Fruit fly (Drosophila melanogaster) whole organism, embryonic: Measurements from ENCODE around the gene CG11617.
A peak's percentile ranks its signal among the peaks of the same experiment; 100 is the strongest.

Experiments
- B-H1 ChIP-seq: fragments of 200-800 bp; sonication (Bioruptor generic); IDR thresholded peaks from 3 replicates; pipeline ENCODE4 v1.3.6; 2022; ENCODE audit warnings: missing biosample characterization, missing genetic modification characterization
- BEAF-32 ChIP-seq: fragments of 200-800 bp; sonication (Bioruptor generic); optimal IDR thresholded peaks from 3 replicates; lab custom pipeline; 2017; ENCODE audit warnings: missing biosample characterization, missing genetic modification characterization, mild to moderate bottlenecking, moderate library complexity, missing genetic modification reagents
- Bgb ChIP-seq: fragments of 200-800 bp; sonication (Bioruptor generic); IDR thresholded peaks from 2 replicates; pipeline ENCODE4 v1.3.6; 2022; ENCODE audit warnings: missing biosample characterization, missing genetic modification characterization; ENCODE audit not compliant: partially characterized antibody
- CG10431 ChIP-seq: fragments of 200-800 bp; sonication (Bioruptor generic); optimal IDR thresholded peaks from 3 replicates; lab custom pipeline; 2018; ENCODE audit warnings: missing biosample characterization, mild to moderate bottlenecking, missing genetic modification characterization
- CG11504 ChIP-seq: fragments of 200-800 bp; sonication (Bioruptor generic); optimal IDR thresholded peaks from 3 replicates; lab custom pipeline; 2019; ENCODE audit warnings: missing biosample characterization, mild to moderate bottlenecking, missing genetic modification characterization, moderate library complexity
- CG12299 ChIP-seq: fragments of 200-800 bp; sonication (Bioruptor generic); optimal IDR thresholded peaks from 2 replicates; lab custom pipeline; 2018; ENCODE audit warnings: missing biosample characterization, mild to moderate bottlenecking, missing genetic modification characterization
- CG1233 ChIP-seq: fragments of 200-800 bp; sonication (Bioruptor generic); optimal IDR thresholded peaks from 4 replicates; lab custom pipeline; 2018; ENCODE audit warnings: missing biosample characterization, mild to moderate bottlenecking, missing genetic modification characterization
- CG12659 ChIP-seq: fragments of 200-800 bp; sonication (Bioruptor generic); optimal IDR thresholded peaks from 3 replicates; lab custom pipeline; 2017; ENCODE audit warnings: mild to moderate bottlenecking, missing biosample characterization, missing genetic modification reagents, missing genetic modification characterization
- CG14667 ChIP-seq: fragments of 200-800 bp; sonication (Bioruptor generic); IDR thresholded peaks from 2 replicates; pipeline ENCODE4 v1.3.6; 2022; ENCODE audit warnings: missing biosample characterization, missing genetic modification characterization
- CG17359 ChIP-seq: fragments of 200-800 bp; sonication (Bioruptor generic); optimal IDR thresholded peaks from 3 replicates; lab custom pipeline; 2018; ENCODE audit warnings: missing biosample characterization, mild to moderate bottlenecking, missing genetic modification characterization, moderate library complexity
- CG17802 ChIP-seq: fragments of 200-800 bp; sonication (Bioruptor generic); optimal IDR thresholded peaks from 2 replicates; lab custom pipeline; 2018; ENCODE audit warnings: missing biosample characterization, mild to moderate bottlenecking, missing genetic modification characterization, moderate library complexity
- CG17912 ChIP-seq: fragments of 200-800 bp; sonication (Bioruptor generic); optimal IDR thresholded peaks from 2 replicates; lab custom pipeline; 2018; ENCODE audit warnings: missing biosample characterization, mild to moderate bottlenecking, missing genetic modification characterization
- CG2116 ChIP-seq: fragments of 200-800 bp; sonication (Bioruptor generic); optimal IDR thresholded peaks from 3 replicates; lab custom pipeline; 2018; ENCODE audit warnings: missing biosample characterization, mild to moderate bottlenecking, missing genetic modification characterization
- CG2120 ChIP-seq: fragments of 200-800 bp; sonication (Bioruptor generic); optimal IDR thresholded peaks from 3 replicates; lab custom pipeline; 2016; ENCODE audit warnings: missing biosample characterization, missing genetic modification characterization
- CG31365 ChIP-seq: fragments of 200-800 bp; sonication (Bioruptor generic); optimal IDR thresholded peaks from 2 replicates; lab custom pipeline; 2018; ENCODE audit warnings: missing biosample characterization, mild to moderate bottlenecking, missing genetic modification characterization
- CG4617 ChIP-seq: fragments of 200-800 bp; sonication (Bioruptor generic); optimal IDR thresholded peaks from 3 replicates; lab custom pipeline; 2016; ENCODE audit warnings: missing biosample characterization, missing genetic modification characterization, borderline replicate concordance
- CG5180 ChIP-seq: fragments of 200-800 bp; sonication (Bioruptor generic); optimal IDR thresholded peaks from 3 replicates; lab custom pipeline; 2017; ENCODE audit warnings: missing biosample characterization, missing genetic modification characterization, mild to moderate bottlenecking, moderate library complexity, missing genetic modification reagents
- CG5245 ChIP-seq: fragments of 200-800 bp; sonication (Bioruptor generic); optimal IDR thresholded peaks from 3 replicates; lab custom pipeline; 2016; ENCODE audit warnings: missing biosample characterization, missing genetic modification characterization
- CG6175 ChIP-seq: fragments of 200-800 bp; sonication (Bioruptor generic); IDR thresholded peaks from 3 replicates; pipeline ENCODE4 v1.3.6; 2022; ENCODE audit warnings: missing biosample characterization, missing genetic modification characterization
- CG7357 ChIP-seq: fragments of 200-800 bp; sonication (Bioruptor generic); IDR thresholded peaks from 3 replicates; pipeline ENCODE4 v1.3.6; 2022; ENCODE audit warnings: missing biosample characterization, missing genetic modification characterization
- CG8281 ChIP-seq: fragments of 200-800 bp; sonication (Bioruptor generic); optimal IDR thresholded peaks from 2 replicates; lab custom pipeline; 2018; ENCODE audit warnings: missing biosample characterization, mild to moderate bottlenecking, missing genetic modification characterization, moderate library complexity
- Camta ChIP-seq: fragments of 200-800 bp; sonication (Bioruptor generic); optimal IDR thresholded peaks from 2 replicates; lab custom pipeline; 2016; ENCODE audit warnings: missing biosample characterization, missing genetic modification characterization
- Drgx ChIP-seq: fragments of 200-800 bp; sonication (Bioruptor generic); IDR thresholded peaks from 2 replicates; pipeline ENCODE4 v1.3.6; 2022; ENCODE audit warnings: missing biosample characterization, missing genetic modification characterization
- Elba2 ChIP-seq: fragments of 200-800 bp; sonication (Bioruptor generic); optimal IDR thresholded peaks from 3 replicates; lab custom pipeline; 2016; ENCODE audit warnings: missing biosample characterization, missing genetic modification characterization
- Ets65A ChIP-seq: fragments of 200-800 bp; sonication (Bioruptor generic); peaks from one replicate; lab custom pipeline; 2016; ENCODE audit warnings: missing biosample characterization, missing genetic modification characterization
- GATAe ChIP-seq: fragments of 200-800 bp; sonication (Bioruptor generic); conservative IDR thresholded peaks from 2 replicates; pipeline ENCODE4 v1.3.6; 2022; ENCODE audit warnings: missing biosample characterization, missing genetic modification characterization
- Gug ChIP-seq: fragments of 200-800 bp; sonication (Bioruptor generic); IDR thresholded peaks from 4 replicates; pipeline ENCODE4 v1.3.6; 2022; ENCODE audit warnings: missing biosample characterization, missing genetic modification characterization
- HHEX ChIP-seq: fragments of 200-800 bp; sonication (Bioruptor generic); optimal IDR thresholded peaks from 3 replicates; lab custom pipeline; 2017; ENCODE audit warnings: missing biosample characterization, mild to moderate bottlenecking, missing genetic modification characterization, missing genetic modification reagents
- Lim3 ChIP-seq: fragments of 200-800 bp; sonication (Bioruptor generic); IDR thresholded peaks from 2 replicates; pipeline ENCODE4 v1.3.6; 2022; ENCODE audit warnings: missing biosample characterization, missing genetic modification characterization
- Optix ChIP-seq: fragments of 200-800 bp; sonication (Bioruptor generic); IDR thresholded peaks from 3 replicates; pipeline ENCODE4 v1.3.6; 2022; ENCODE audit warnings: missing biosample characterization, missing genetic modification characterization
- PHDP ChIP-seq: fragments of 200-800 bp; sonication (Bioruptor generic); optimal IDR thresholded peaks from 3 replicates; lab custom pipeline; 2018; ENCODE audit warnings: missing biosample characterization, mild to moderate bottlenecking, missing genetic modification characterization, moderate library complexity
- TFAM ChIP-seq: fragments of 200-800 bp; sonication (Bioruptor generic); optimal IDR thresholded peaks from 2 replicates; lab custom pipeline; 2017; ENCODE audit warnings: missing biosample characterization, missing genetic modification characterization, inconsistent platforms
- aop ChIP-seq: fragments of 200-800 bp; sonication (Bioruptor generic); IDR thresholded peaks from 2 replicates; pipeline ENCODE4 v1.3.6; 2022; ENCODE audit warnings: missing biosample characterization, missing genetic modification characterization
- cato ChIP-seq: fragments of 200-800 bp; sonication (Bioruptor generic); optimal IDR thresholded peaks from 2 replicates; lab custom pipeline; 2016; ENCODE audit warnings: missing biosample characterization, missing genetic modification characterization, borderline replicate concordance
- caup ChIP-seq: fragments of 200-800 bp; sonication (Bioruptor generic); optimal IDR thresholded peaks from 3 replicates; lab custom pipeline; 2017; ENCODE audit warnings: missing biosample characterization, mild to moderate bottlenecking, missing genetic modification characterization, moderate library complexity; ENCODE audit not compliant: severe bottlenecking
- cg ChIP-seq: fragments of 200-800 bp; sonication (Bioruptor generic); optimal IDR thresholded peaks from 3 replicates; lab custom pipeline; 2019; ENCODE audit warnings: missing biosample characterization, mild to moderate bottlenecking, missing genetic modification characterization, moderate library complexity
- chinmo ChIP-seq: fragments of 200-800 bp; sonication (Bioruptor generic); IDR thresholded peaks from 4 replicates; pipeline ENCODE4 v1.3.6; 2022; ENCODE audit warnings: missing biosample characterization, missing genetic modification characterization; ENCODE audit not compliant: partially characterized antibody
- chm ChIP-seq: fragments of 200-800 bp; sonication (Bioruptor generic); IDR thresholded peaks from 2 replicates; pipeline ENCODE4 v1.3.6; 2022; ENCODE audit warnings: missing biosample characterization, missing genetic modification characterization
- gcm ChIP-seq: fragments of 200-800 bp; sonication (Bioruptor generic); optimal IDR thresholded peaks from 2 replicates; lab custom pipeline; 2019; ENCODE audit warnings: missing biosample characterization, mild to moderate bottlenecking, missing genetic modification characterization, moderate library complexity
- jumu ChIP-seq: fragments of 200-800 bp; sonication (Bioruptor generic); optimal IDR thresholded peaks from 3 replicates; lab custom pipeline; 2016; ENCODE audit warnings: missing biosample characterization, missing genetic modification characterization
- knrl ChIP-seq: fragments of 200-800 bp; sonication (Bioruptor generic); IDR thresholded peaks from 3 replicates; pipeline ENCODE4 v1.3.6; 2022; ENCODE audit warnings: missing biosample characterization, missing genetic modification characterization; ENCODE audit not compliant: partially characterized antibody
- lola ChIP-seq, 3 experiments: fragments of >200 bp in 2 of 3; fragments of 200-800 bp in 1 of 3; sonication (Bioruptor generic) in 1 of 3; optimal IDR thresholded peaks; 2 replicates each; lab custom pipeline; 2017 to 2019; ENCODE audit warnings: missing biosample characterization in 3 of 3, missing genetic modification characterization in 3 of 3, mild to moderate bottlenecking in 1 of 3, moderate library complexity in 1 of 3
- nau ChIP-seq: fragments of 200-800 bp; sonication (Bioruptor generic); optimal IDR thresholded peaks from 3 replicates; lab custom pipeline; 2017; ENCODE audit warnings: missing biosample characterization, mild to moderate bottlenecking, missing genetic modification characterization, missing genetic modification reagents
- repo ChIP-seq: fragments of 200-800 bp; sonication (Bioruptor generic); optimal IDR thresholded peaks from 2 replicates; lab custom pipeline; 2016; ENCODE audit warnings: missing biosample characterization, missing genetic modification characterization
- run ChIP-seq: fragments of 200-800 bp; sonication (Bioruptor generic); optimal IDR thresholded peaks from 3 replicates; lab custom pipeline; 2018; ENCODE audit warnings: missing biosample characterization, mild to moderate bottlenecking, missing genetic modification characterization
- slbo ChIP-seq: fragments of 200-800 bp; sonication (Bioruptor generic); IDR thresholded peaks from 2 replicates; pipeline ENCODE4 v1.3.6; 2022; ENCODE audit warnings: missing biosample characterization, missing genetic modification characterization
- stc ChIP-seq: fragments of 200-800 bp; sonication (Bioruptor generic); IDR thresholded peaks from 2 replicates; pipeline ENCODE4 v1.3.6; 2022; ENCODE audit warnings: missing biosample characterization, missing genetic modification characterization
- trh ChIP-seq: fragments of 200-800 bp; sonication (Bioruptor generic); optimal IDR thresholded peaks from 2 replicates; lab custom pipeline; 2016; ENCODE audit warnings: missing biosample characterization, missing genetic modification characterization
- wor ChIP-seq: fragments of 200-800 bp; sonication (Bioruptor generic); IDR thresholded peaks from 2 replicates; pipeline ENCODE4 v1.3.6; 2022; ENCODE audit warnings: missing biosample characterization, missing genetic modification characterization

CG11617 gene

dm6 chr2L:207129-207813, at the start of gene CG11617, which contains the start of gene Tbc1d15-17 (continued):
- TF ChIP-seq Lim3 (GFP tag; lab: Robert Waterston, UW) (no peak), Bgb (peak; percentile 60), caup (GFP tag; lab: Kevin White, UChicago) (no peak), CG4617 (GFP tag; lab: Kevin White, UChicago) (peak; percentile 96), CG17802 (tag; lab: Kevin White, UChicago) (no peak), slbo (GFP tag; lab: Robert Waterston, UW) (peak; percentile 27; the same call in 1 of the 2 replicates), Optix (GFP tag; lab: Robert Waterston, UW) (no peak), CG6175 (GFP tag; lab: Robert Waterston, UW) (no peak), Gug (GFP tag; lab: Robert Waterston, UW) (no peak), repo (GFP tag; lab: Kevin White, UChicago) (no peak), trh (GFP tag; lab: Kevin White, UChicago) (no peak), CG5180 (GFP tag; lab: Kevin White, UChicago) (no peak), CG17912 (GFP tag; lab: Kevin White, UChicago) (no peak), nau (GFP tag; lab: Kevin White, UChicago) (no peak), Drgx (GFP tag; lab: Robert Waterston, UW) (no peak), CG12299 (tag; lab: Kevin White, UChicago) (no peak), CG14667 (GFP tag; lab: Robert Waterston, UW) (no peak), CG5245 (GFP tag; lab: Kevin White, UChicago) (no peak), Elba2 (peak; percentile 90), knrl (peak; percentile 46; the same call in 2 of the 3 replicates), run (no peak), cato (GFP tag; lab: Kevin White, UChicago) (no peak), CG10431 (GFP tag; lab: Kevin White, UChicago) (peak; percentile 68), CG8281 (tag; lab: Kevin White, UChicago) (no peak), stc (GFP tag; lab: Robert Waterston, UW) (no peak), gcm (GFP tag; lab: Kevin White, UChicago) (no peak), BEAF-32 (GFP tag; lab: Kevin White, UChicago) (peak; percentile 63), CG12659 (GFP tag; lab: Kevin White, UChicago) (peak; percentile 84), CG1233 (no peak), lola (GFP tag; optimal IDR thresholded peaks at IDR 0.05; lab: Kevin White, UChicago) (no peak), Camta (GFP tag; lab: Kevin White, UChicago) (no peak), CG31365 (no peak), CG17359 (no peak), chm (GFP tag; lab: Robert Waterston, UW) (no peak), CG7357 (GFP tag; lab: Robert Waterston, UW) (no peak), Ets65A (GFP tag; lab: Kevin White, UChicago) (no peak), HHEX (GFP tag; lab: Kevin White, UChicago) (no peak), jumu (GFP tag; lab: Kevin White, UChicago) (no peak), aop (GFP tag; lab: Robert Waterston, UW) (no peak), TFAM (GFP tag; lab: Kevin White, UChicago) (no peak), B-H1 (GFP tag; lab: Robert Waterston, UW) (no peak), CG2120 (GFP tag; lab: Kevin White, UChicago) (peak; percentile 6), CG11504 (no peak), cg (GFP tag; lab: Kevin White, UChicago) (no peak), GATAe (GFP tag; lab: Robert Waterston, UW) (no peak), chinmo (GFP tag; lab: Robert Waterston, UW) (0 out of 4 replicates have a peak, but pooled peaks have one; percentile 8), CG2116 (GFP tag; lab: Kevin White, UChicago) (peak; percentile 59), wor (GFP tag; lab: Robert Waterston, UW) (no peak), PHDP (no peak)
